Fruit fly (Drosophila melanogaster): Measurements from ENCODE around the gene CG43931.

dm6 chr3L:20922279-20922830, 25.0 kb downstream of the CG43931 start:
- TF ChIP-seq ttk (optimal IDR thresholded peaks at IDR 0.05), result no peak
- TF ChIP-seq h (optimal IDR thresholded peaks at IDR 0.05), result no peak
- no peak for TF ChIP-seq Myc (optimal IDR thresholded peaks at IDR 0.05)

All from Kc167 (cell line).